Fruit fly (Drosophila melanogaster) whole organism, embryonic: ENCODE measurements around the gene CG10089.

Experiments
- Aef1 ChIP-seq: fragments of 200-800 bp; sonication (Bioruptor generic); IDR thresholded peaks from 3 replicates; pipeline ENCODE4 v1.3.6; 2022; ENCODE audit warnings: missing biosample characterization, missing genetic modification characterization
- Blimp-1 ChIP-seq: fragments of 200-800 bp; sonication (Bioruptor generic); optimal IDR thresholded peaks from 3 replicates; lab custom pipeline; 2018; ENCODE audit warnings: missing biosample characterization, missing genetic modification characterization, mild to moderate bottlenecking, moderate library complexity, missing genetic modification reagents
- C15 ChIP-seq: fragments of 200-800 bp; sonication (Bioruptor generic); IDR thresholded peaks from 3 replicates; pipeline ENCODE4 v1.3.6; 2022; ENCODE audit warnings: missing biosample characterization, missing genetic modification characterization
- CG1024 ChIP-seq: fragments of 200-800 bp; sonication (Bioruptor generic); IDR thresholded peaks from 2 replicates; pipeline ENCODE4 v1.3.6; 2022; ENCODE audit warnings: missing biosample characterization, missing genetic modification characterization
- CG10431 ChIP-seq: fragments of 200-800 bp; sonication (Bioruptor generic); optimal IDR thresholded peaks from 3 replicates; lab custom pipeline; 2018; ENCODE audit warnings: missing biosample characterization, mild to moderate bottlenecking, missing genetic modification characterization
- CG10543 ChIP-seq: fragments of 200-800 bp; sonication (Bioruptor generic); optimal IDR thresholded peaks from 3 replicates; lab custom pipeline; 2017; ENCODE audit warnings: missing biosample characterization, mild to moderate bottlenecking, missing genetic modification characterization, moderate library complexity
- CG11456 ChIP-seq: fragments of 200-800 bp; sonication (Bioruptor generic); IDR thresholded peaks from 3 replicates; pipeline ENCODE4 v1.3.6; 2022; ENCODE audit warnings: missing biosample characterization, missing genetic modification characterization
- CG11560 ChIP-seq: fragments of 200-800 bp; sonication (Bioruptor generic); IDR thresholded peaks from 3 replicates; pipeline ENCODE4 v1.3.6; 2022; ENCODE audit warnings: missing biosample characterization, missing genetic modification characterization
- CG12104 ChIP-seq: fragments of 200-800 bp; sonication (Bioruptor generic); optimal IDR thresholded peaks from 3 replicates; lab custom pipeline; 2016; ENCODE audit warnings: missing biosample characterization, missing genetic modification characterization
- CG12391 ChIP-seq: fragments of 200-800 bp; sonication (Bioruptor generic); optimal IDR thresholded peaks from 3 replicates; lab custom pipeline; 2018; ENCODE audit warnings: missing biosample characterization, mild to moderate bottlenecking, missing genetic modification characterization, moderate library complexity
- CG12744 ChIP-seq: fragments of 200-800 bp; sonication (Bioruptor generic); optimal IDR thresholded peaks from 2 replicates; lab custom pipeline; 2016; ENCODE audit warnings: missing biosample characterization, missing genetic modification characterization
- CG13287 ChIP-seq: fragments of 200-800 bp; sonication (Bioruptor generic); IDR thresholded peaks from 2 replicates; pipeline ENCODE4 v1.3.6; 2022; ENCODE audit warnings: missing biosample characterization, missing genetic modification characterization; ENCODE audit not compliant: partially characterized antibody
- CG13775 ChIP-seq: fragments of 200-800 bp; sonication (Bioruptor generic); optimal IDR thresholded peaks from 3 replicates; lab custom pipeline; 2017; ENCODE audit warnings: missing biosample characterization, mild to moderate bottlenecking, missing genetic modification characterization
- CG13894 ChIP-seq: fragments of 200-800 bp; sonication (Bioruptor generic); optimal IDR thresholded peaks from 3 replicates; lab custom pipeline; 2018; ENCODE audit warnings: missing biosample characterization, mild to moderate bottlenecking, missing genetic modification characterization, moderate library complexity
- CG14860 ChIP-seq: fragments of 200-800 bp; sonication (Bioruptor generic); IDR thresholded peaks from 3 replicates; pipeline ENCODE4 v1.3.6; 2022; ENCODE audit warnings: missing biosample characterization, missing genetic modification characterization; ENCODE audit not compliant: partially characterized antibody
- CG17568 ChIP-seq: fragments of 200-800 bp; sonication (Bioruptor generic); optimal IDR thresholded peaks from 2 replicates; lab custom pipeline; 2018; ENCODE audit warnings: missing biosample characterization, mild to moderate bottlenecking, missing genetic modification characterization, moderate library complexity
- CG31388 ChIP-seq: fragments of 200-800 bp; sonication (Bioruptor generic); optimal IDR thresholded peaks from 2 replicates; lab custom pipeline; 2016; ENCODE audit warnings: missing biosample characterization, missing genetic modification characterization
- CG3163 ChIP-seq: fragments of 200-800 bp; sonication (Bioruptor generic); optimal IDR thresholded peaks from 3 replicates; lab custom pipeline; 2016; ENCODE audit warnings: missing biosample characterization, missing genetic modification characterization
- CG4424 ChIP-seq: fragments of 200-800 bp; sonication (Bioruptor generic); optimal IDR thresholded peaks from 3 replicates; lab custom pipeline; 2016; ENCODE audit warnings: missing biosample characterization, missing genetic modification characterization
- CG4617 ChIP-seq: fragments of 200-800 bp; sonication (Bioruptor generic); optimal IDR thresholded peaks from 3 replicates; lab custom pipeline; 2016; ENCODE audit warnings: missing biosample characterization, missing genetic modification characterization, borderline replicate concordance
- CG4820 ChIP-seq: fragments of 200-800 bp; sonication (Bioruptor generic); optimal IDR thresholded peaks from 3 replicates; lab custom pipeline; 2016; ENCODE audit warnings: missing biosample characterization, missing genetic modification characterization
- CG7963 ChIP-seq: fragments of 200-800 bp; sonication (Bioruptor generic); IDR thresholded peaks from 3 replicates; pipeline ENCODE4 v1.3.6; 2022; ENCODE audit warnings: missing biosample characterization, missing genetic modification characterization; ENCODE audit not compliant: partially characterized antibody
- CG8478 ChIP-seq: fragments of >200 bp; optimal IDR thresholded peaks from 2 replicates; lab custom pipeline; 2018
- Dip3 ChIP-seq: fragments of 200-800 bp; sonication (Bioruptor generic); optimal IDR thresholded peaks from 3 replicates; lab custom pipeline; 2016; ENCODE audit warnings: missing biosample characterization, missing genetic modification characterization
- HLH3B ChIP-seq: fragments of 200-800 bp; sonication (Bioruptor generic); IDR thresholded peaks from 2 replicates; pipeline ENCODE4 v1.3.6; 2022; ENCODE audit warnings: missing biosample characterization, missing genetic modification characterization
- HLH4C ChIP-seq: fragments of 200-800 bp; sonication (Bioruptor generic); IDR thresholded peaks from 3 replicates; pipeline ENCODE4 v1.3.6; 2022; ENCODE audit warnings: missing biosample characterization, missing genetic modification characterization; ENCODE audit not compliant: partially characterized antibody
- Hr78 ChIP-seq, 2 experiments: fragments of 200-800 bp in 1 of 2; fragments of >200 bp in 1 of 2; sonication (Bioruptor generic) in 1 of 2; optimal IDR thresholded peaks; 2 replicates each; lab custom pipeline; 2017 to 2019; ENCODE audit warnings: missing biosample characterization in 2 of 2, missing genetic modification characterization in 2 of 2, mild to moderate bottlenecking in 1 of 2, moderate library complexity in 1 of 2
- Mes4 ChIP-seq: fragments of 200-800 bp; sonication (Bioruptor generic); optimal IDR thresholded peaks from 2 replicates; lab custom pipeline; 2016; ENCODE audit warnings: missing biosample characterization, missing genetic modification characterization
- NC2β ChIP-seq: fragments of 200-800 bp; sonication (Bioruptor generic); optimal IDR thresholded peaks from 2 replicates; lab custom pipeline; 2016; ENCODE audit warnings: missing biosample characterization, missing genetic modification characterization
- NK7.1 ChIP-seq: fragments of 200-800 bp; sonication (Bioruptor generic); optimal IDR thresholded peaks from 3 replicates; lab custom pipeline; 2016; ENCODE audit warnings: missing biosample characterization, missing genetic modification characterization
- Nf-YC ChIP-seq: fragments of 200-800 bp; optimal IDR thresholded peaks from 3 replicates; lab custom pipeline; 2019; ENCODE audit warnings: missing biosample characterization, mild to moderate bottlenecking, missing genetic modification characterization, moderate library complexity
- Stat92E ChIP-seq, 3 experiments: fragments of >200 bp in 2 of 3; fragments of 200-800 bp in 1 of 3; sonication (Bioruptor generic) in 1 of 3; optimal IDR thresholded peaks; 2 replicates each; lab custom pipeline; 2017 to 2019; ENCODE audit warnings: missing biosample characterization in 3 of 3, missing genetic modification characterization in 3 of 3, mild to moderate bottlenecking in 1 of 3, moderate library complexity in 1 of 3
- TFAM ChIP-seq: fragments of 200-800 bp; sonication (Bioruptor generic); optimal IDR thresholded peaks from 2 replicates; lab custom pipeline; 2017; ENCODE audit warnings: missing biosample characterization, missing genetic modification characterization, inconsistent platforms
- aop ChIP-seq: fragments of 200-800 bp; sonication (Bioruptor generic); IDR thresholded peaks from 2 replicates; pipeline ENCODE4 v1.3.6; 2022; ENCODE audit warnings: missing biosample characterization, missing genetic modification characterization
- corto ChIP-seq: fragments of 200-800 bp; sonication (Bioruptor generic); optimal IDR thresholded peaks from 2 replicates; lab custom pipeline; 2016; ENCODE audit warnings: missing biosample characterization, mild to moderate bottlenecking, missing genetic modification characterization, moderate library complexity
- exex ChIP-seq: fragments of 200-800 bp; sonication (Bioruptor generic); optimal IDR thresholded peaks from 4 replicates; lab custom pipeline; 2018; ENCODE audit warnings: missing biosample characterization, mild to moderate bottlenecking, missing genetic modification characterization, moderate library complexity
- fu2 ChIP-seq: fragments of 200-800 bp; sonication (Bioruptor generic); optimal IDR thresholded peaks from 2 replicates; lab custom pipeline; 2016; ENCODE audit warnings: missing biosample characterization, missing genetic modification characterization
- h ChIP-seq: fragments of >200 bp; optimal IDR thresholded peaks from 2 replicates; lab custom pipeline; 2017
- ham ChIP-seq: fragments of 200-800 bp; sonication (Bioruptor generic); IDR thresholded peaks from 2 replicates; pipeline ENCODE4 v1.3.6; 2022; ENCODE audit warnings: missing biosample characterization, missing genetic modification characterization
- insv ChIP-seq, 2 experiments: fragments of 200-800 bp; sonication (Bioruptor generic); optimal IDR thresholded peaks; 3 replicates each; lab custom pipeline; 2016 to 2018; ENCODE audit warnings: missing biosample characterization in 2 of 2, missing genetic modification characterization in 2 of 2
- inv ChIP-seq: fragments of 200-800 bp; sonication (Bioruptor generic); IDR thresholded peaks from 2 replicates; pipeline ENCODE4 v1.3.6; 2022; ENCODE audit warnings: missing biosample characterization, missing genetic modification characterization; ENCODE audit not compliant: partially characterized antibody
- lmd ChIP-seq: fragments of 200-800 bp; sonication (Bioruptor generic); IDR thresholded peaks from 2 replicates; pipeline ENCODE4 v1.3.6; 2022; ENCODE audit warnings: missing biosample characterization, missing genetic modification characterization
- luna ChIP-seq: fragments of 200-800 bp; sonication (Bioruptor generic); optimal IDR thresholded peaks from 2 replicates; lab custom pipeline; 2016; ENCODE audit warnings: missing biosample characterization, missing genetic modification characterization
- mam ChIP-seq: fragments of 200-800 bp; sonication (Bioruptor generic); optimal IDR thresholded peaks from 3 replicates; lab custom pipeline; 2016; ENCODE audit warnings: missing biosample characterization, missing genetic modification characterization
- p53 ChIP-seq: fragments of 200-800 bp; sonication (Bioruptor generic); optimal IDR thresholded peaks from 2 replicates; lab custom pipeline; 2016; ENCODE audit warnings: missing biosample characterization, missing genetic modification characterization
- pum ChIP-seq: fragments of 200-800 bp; sonication (Bioruptor generic); optimal IDR thresholded peaks from 2 replicates; lab custom pipeline; 2016; ENCODE audit warnings: missing biosample characterization, missing genetic modification characterization
- rib ChIP-seq: fragments of 200-800 bp; sonication (Bioruptor generic); IDR thresholded peaks from 2 replicates; pipeline ENCODE4 v1.3.6; 2022; ENCODE audit warnings: missing biosample characterization, missing genetic modification characterization
- schlank ChIP-seq: fragments of 200-800 bp; sonication (Bioruptor generic); optimal IDR thresholded peaks from 2 replicates; lab custom pipeline; 2018; ENCODE audit warnings: missing biosample characterization, mild to moderate bottlenecking, missing genetic modification characterization
- sens ChIP-seq: fragments of 200-800 bp; sonication (Bioruptor generic); peaks from one replicate; lab custom pipeline; 2016; ENCODE audit warnings: missing biosample characterization, missing genetic modification characterization
- vfl ChIP-seq: fragments of 200-800 bp; sonication (Bioruptor generic); optimal IDR thresholded peaks from 2 replicates; lab custom pipeline; 2016; ENCODE audit warnings: missing biosample characterization, missing genetic modification characterization
- vvl ChIP-seq: fragments of 200-800 bp; sonication (Bioruptor generic); IDR thresholded peaks from 2 replicates; pipeline ENCODE4 v1.3.6; 2022; ENCODE audit warnings: missing biosample characterization, missing genetic modification characterization

CG10089 gene

dm6 chr3L:13479609-13480240 lies 5.1 kb upstream of the CG10089 start (continued):
- TF ChIP-seq CG17568 (GFP tag; lab: Kevin White, UChicago), result no peak
- no peak for TF ChIP-seq CG14860 (GFP tag; lab: Robert Waterston, UW)
- no peak for TF ChIP-seq NC2β
- no peak for TF ChIP-seq CG8478 (lab: Kevin White, UChicago)
- peak; percentile 68 for TF ChIP-seq CG12104
- peak; percentile 65 for TF ChIP-seq lmd (GFP tag; lab: Robert Waterston, UW)
- TF ChIP-seq CG11560 (tag; lab: Robert Waterston, UW), result no peak
- no peak for TF ChIP-seq CG13287 (GFP tag; lab: Robert Waterston, UW)
- no peak for TF ChIP-seq CG3163 (GFP tag; lab: Kevin White, UChicago)
- TF ChIP-seq rib (GFP tag; lab: Robert Waterston, UW), result no peak
- TF ChIP-seq CG13775 (GFP tag; lab: Kevin White, UChicago), result peak; percentile 43
- TF ChIP-seq vvl (GFP tag; lab: Robert Waterston, UW), result no peak
- TF ChIP-seq fu2 (GFP tag; lab: Kevin White, UChicago), result peak; percentile 25
- TF ChIP-seq Nf-YC, result peak; percentile 57
- TF ChIP-seq CG10431 (GFP tag; lab: Kevin White, UChicago), result no peak
- TF ChIP-seq NK7.1 (GFP tag; lab: Kevin White, UChicago), result no peak
- TF ChIP-seq CG4617 (GFP tag; lab: Kevin White, UChicago), result no peak
- TF ChIP-seq CG4424 (GFP tag; lab: Kevin White, UChicago), result peak; percentile 37
- TF ChIP-seq C15 (GFP tag; lab: Robert Waterston, UW), result no peak
- no peak for TF ChIP-seq pum (GFP tag; lab: Kevin White, UChicago)
- TF ChIP-seq schlank (tag; lab: Kevin White, UChicago), result no peak
- TF ChIP-seq h, result no peak
- no peak for TF ChIP-seq Stat92E (GFP tag; optimal IDR thresholded peaks at IDR 0.05; lab: Kevin White, UChicago)
- no peak for TF ChIP-seq CG12744 (GFP tag; lab: Kevin White, UChicago)
- no peak for TF ChIP-seq p53 (GFP tag; lab: Kevin White, UChicago)
- no peak for TF ChIP-seq ham (GFP tag; lab: Robert Waterston, UW)
- TF ChIP-seq Hr78 (GFP tag; optimal IDR thresholded peaks at IDR 0.05; lab: Kevin White, UChicago), result no peak
- TF ChIP-seq sens (GFP tag; lab: Kevin White, UChicago), result peak; percentile 88
- TF ChIP-seq corto (GFP tag; lab: Kevin White, UChicago), result no peak
- TF ChIP-seq HLH3B (GFP tag; lab: Robert Waterston, UW), result no peak
- no peak for TF ChIP-seq vfl
- no peak for TF ChIP-seq CG1024
- no peak; the same call in 2 of the 3 replicates for TF ChIP-seq Aef1 (GFP tag; lab: Robert Waterston, UW)
- TF ChIP-seq CG31388 (GFP tag; lab: Kevin White, UChicago), result no peak
- peak; percentile 60 for TF ChIP-seq CG13894 (tag; lab: Kevin White, UChicago)
- peak; percentile 14 for TF ChIP-seq Blimp-1
- TF ChIP-seq CG7963 (GFP tag; lab: Robert Waterston, UW), result no peak
- TF ChIP-seq aop (GFP tag; lab: Robert Waterston, UW), result no peak
- peak; percentile 51 for TF ChIP-seq mam (GFP tag; lab: Kevin White, UChicago)
- TF ChIP-seq CG11456 (GFP tag; lab: Robert Waterston, UW), result no peak
- TF ChIP-seq CG12391 (tag; lab: Kevin White, UChicago), result peak; percentile 46
- TF ChIP-seq insv (GFP tag; optimal IDR thresholded peaks at IDR 0.05; lab: Kevin White, UChicago), result no peak
- peak; percentile 50 for TF ChIP-seq Dip3
- TF ChIP-seq inv, result no peak
- TF ChIP-seq HLH4C (GFP tag; lab: Robert Waterston, UW), result no peak
- TF ChIP-seq CG4820 (GFP tag; lab: Kevin White, UChicago), result peak; percentile 2
- TF ChIP-seq exex (tag; lab: Kevin White, UChicago), result peak; percentile 43
- no peak for TF ChIP-seq luna (GFP tag; lab: Kevin White, UChicago)
- no peak for TF ChIP-seq Mes4
- peak; percentile 81 for TF ChIP-seq CG10543
- no peak for TF ChIP-seq TFAM (GFP tag; lab: Kevin White, UChicago)
